Worm (Caenorhabditis elegans): ENCODE results near the gene skpo-1.

The skpo-1 gene

DNA sequence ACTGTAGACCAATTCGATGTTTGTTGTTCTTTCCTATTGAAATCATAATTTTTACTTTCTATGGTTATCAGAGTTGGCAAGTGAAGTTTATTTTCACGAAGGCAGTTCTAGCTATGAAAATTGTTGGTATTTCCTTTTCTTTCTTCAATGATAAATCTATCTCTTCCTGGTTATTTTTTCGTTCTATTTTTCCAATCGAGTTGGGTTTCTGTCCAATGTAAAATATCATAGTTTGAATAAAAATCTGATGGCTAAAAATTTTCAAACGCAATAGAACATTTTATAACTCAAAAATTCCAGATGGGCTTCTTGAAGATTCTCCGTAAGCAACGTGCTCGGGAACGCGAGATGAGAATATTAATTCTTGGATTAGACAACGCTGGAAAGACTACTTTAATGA, 39.4 kb upstream of the skpo-1 start, which contains the start of gene evl-20:
Gene evl-20 (plus strand): TSS at position 301 of the 400 bp plus-strand sequence.
- TF ChIP-seq pag-3 (tag; optimal IDR thresholded peaks at IDR 0.05; ENCODE audit: borderline replicate concordance) (no peak), che-1 (tag; optimal IDR thresholded peaks at IDR 0.05) (no peak)

DNA sequence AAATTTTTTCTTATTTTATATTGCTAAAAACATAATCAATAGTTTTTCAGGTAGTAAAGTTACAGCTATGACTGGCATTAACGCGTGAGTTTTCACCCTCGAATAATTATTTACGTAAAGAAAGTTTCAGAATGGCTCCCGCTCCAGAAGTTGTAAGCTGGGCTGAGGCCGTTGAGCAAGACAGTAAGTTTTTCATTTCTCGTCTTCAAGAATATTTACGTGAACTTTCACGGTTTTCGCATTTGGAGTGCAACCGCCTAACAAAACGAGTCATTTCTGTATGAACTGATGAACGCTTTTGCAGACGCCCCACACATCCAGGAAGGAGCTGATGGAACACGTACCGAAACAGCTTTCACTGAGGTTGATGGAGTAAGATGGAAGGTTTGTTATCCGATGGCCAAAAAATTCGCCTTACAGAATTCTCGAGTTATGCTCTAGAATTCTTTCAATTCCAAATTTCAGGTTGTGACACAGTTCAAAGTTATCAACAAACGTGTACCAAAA, 38.1 kb upstream of the skpo-1 start, which contains the start of gene eif-3.G:
Gene eif-3.G (plus strand): TSS at position 51 of the 507 bp plus-strand sequence.
- TF ChIP-seq gmeb-2 (tag; optimal IDR thresholded peaks at IDR 0.05) (no peak), pha-2 (tag; optimal IDR thresholded peaks at IDR 0.05) (no peak), pag-3 (tag; optimal IDR thresholded peaks at IDR 0.05; ENCODE audit: borderline replicate concordance) (no peak), fax-1 (tag; optimal IDR thresholded peaks at IDR 0.05) (no peak), che-1 (tag; optimal IDR thresholded peaks at IDR 0.05) (no peak), C08G9.2 (tag; optimal IDR thresholded peaks at IDR 0.05) (no peak), pat-9 (tag; optimal IDR thresholded peaks at IDR 0.05) (no peak), sox-2 (GFP tag; IDR thresholded peaks at IDR 0.05) (no peak), zip-5 (tag; optimal IDR thresholded peaks at IDR 0.05) (no peak), ref-2 (tag; optimal IDR thresholded peaks at IDR 0.05) (no peak), npax-4 (tag; optimal IDR thresholded peaks at IDR 0.05) (no peak), unc-86 (tag; optimal IDR thresholded peaks at IDR 0.05) (no peak), T23F11.4 (GFP tag; optimal IDR thresholded peaks at IDR 0.05) (no peak), F13H6.1 (tag; optimal IDR thresholded peaks at IDR 0.05) (no peak)

DNA sequence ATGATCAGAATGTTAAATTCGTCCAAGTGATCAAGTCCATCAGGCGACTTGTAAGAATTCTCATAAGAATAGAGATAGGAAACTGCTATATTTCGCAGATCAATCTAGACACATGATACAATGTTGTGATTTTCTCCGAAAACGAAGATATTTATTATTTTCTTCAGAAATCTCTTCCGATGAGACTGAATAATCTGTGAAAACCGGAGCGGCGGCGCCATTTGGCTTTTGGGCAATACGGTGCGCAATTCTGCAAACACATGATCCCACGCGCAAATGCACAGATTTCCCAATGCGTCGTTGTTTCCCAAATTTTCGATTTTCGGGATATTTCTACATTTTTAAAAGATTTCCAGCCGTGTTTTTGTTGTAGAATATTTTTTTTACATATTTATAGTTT, 37.5 kb upstream of the skpo-1 start:
- no peak for TF ChIP-seq pha-4 (tag; optimal IDR thresholded peaks at IDR 0.05)
- no peak for TF ChIP-seq fkh-6 (tag; optimal IDR thresholded peaks at IDR 0.05)
- TF ChIP-seq nfya-1 (tag; optimal IDR thresholded peaks at IDR 0.05) = peak; percentile 28
- no peak for TF ChIP-seq pqm-1 (tag; optimal IDR thresholded peaks at IDR 0.05)
- TF ChIP-seq ceh-19 (GFP tag; optimal IDR thresholded peaks at IDR 0.05) = no peak
- no peak for TF ChIP-seq lim-6 (tag; optimal IDR thresholded peaks at IDR 0.05)
- TF ChIP-seq unc-86 (tag; optimal IDR thresholded peaks at IDR 0.05) = peak; percentile 14
- no peak for TF ChIP-seq rnt-1 (tag; optimal IDR thresholded peaks at IDR 0.05)
- TF ChIP-seq ceh-9 (tag; optimal IDR thresholded peaks at IDR 0.05) = no peak
- no peak for TF ChIP-seq ceh-14 (tag; optimal IDR thresholded peaks at IDR 0.05)
- no peak for TF ChIP-seq ref-2 (tag; optimal IDR thresholded peaks at IDR 0.05)
- TF ChIP-seq ahr-1 (tag; optimal IDR thresholded peaks at IDR 0.05) = no peak
- TF ChIP-seq hlh-8 (tag; optimal IDR thresholded peaks at IDR 0.05) = no peak
- TF ChIP-seq unc-3 (GFP tag; conservative IDR thresholded peaks at IDR 0.05) = no peak
- TF ChIP-seq unc-3 (tag; optimal IDR thresholded peaks at IDR 0.05) = peak; percentile 10
- TF ChIP-seq tbx-7 (tag; optimal IDR thresholded peaks at IDR 0.05) = no peak
- no peak for TF ChIP-seq pros-1 (tag; optimal IDR thresholded peaks at IDR 0.05)
- no peak for TF ChIP-seq ceh-18 (tag; optimal IDR thresholded peaks at IDR 0.05)
- TF ChIP-seq tbx-2 (tag; optimal IDR thresholded peaks at IDR 0.05) = peak; percentile 14
- TF ChIP-seq elt-2 (tag; optimal IDR thresholded peaks at IDR 0.05) = peak; percentile 25
- no peak for TF ChIP-seq elt-4 (tag; optimal IDR thresholded peaks at IDR 0.05)
- TF ChIP-seq C38D4.7 (GFP tag; optimal IDR thresholded peaks at IDR 0.05) = no peak
- no peak for TF ChIP-seq ceh-34 (tag; optimal IDR thresholded peaks at IDR 0.05)
- TF ChIP-seq ets-4 (tag; optimal IDR thresholded peaks at IDR 0.05) = no peak
- no peak for TF ChIP-seq F13H6.1 (tag; optimal IDR thresholded peaks at IDR 0.05)
- no peak for TF ChIP-seq gmeb-2 (tag; optimal IDR thresholded peaks at IDR 0.05)
- no peak for TF ChIP-seq pat-9 (tag; optimal IDR thresholded peaks at IDR 0.05)
- no peak for TF ChIP-seq nhr-232 (tag; optimal IDR thresholded peaks at IDR 0.05)
- no peak for TF ChIP-seq ceh-24 (tag; optimal IDR thresholded peaks at IDR 0.05)
- no peak for TF ChIP-seq ama-1 (optimal IDR thresholded peaks at IDR 0.05)
- no peak for TF ChIP-seq hlh-13 (GFP tag; optimal IDR thresholded peaks at IDR 0.05)
- no peak for TF ChIP-seq fax-1 (tag; optimal IDR thresholded peaks at IDR 0.05)
- no peak for TF ChIP-seq pax-1 (tag; optimal IDR thresholded peaks at IDR 0.05)
- TF ChIP-seq ceh-6 (GFP tag; optimal IDR thresholded peaks at IDR 0.05) = no peak
- no peak for TF ChIP-seq hlh-6 (tag; optimal IDR thresholded peaks at IDR 0.05)
- no peak for TF ChIP-seq fkh-10 (GFP tag; optimal IDR thresholded peaks at IDR 0.05)
- TF ChIP-seq che-1 (tag; optimal IDR thresholded peaks at IDR 0.05) = no peak
- no peak for TF ChIP-seq K02D7.2 (tag; optimal IDR thresholded peaks at IDR 0.05)
- no peak for TF ChIP-seq ceh-45 (GFP tag; IDR thresholded peaks at IDR 0.05)
- TF ChIP-seq pha-2 (tag; optimal IDR thresholded peaks at IDR 0.05) = no peak
- TF ChIP-seq odd-2 (tag; optimal IDR thresholded peaks at IDR 0.05) = no peak
- no peak for TF ChIP-seq C08G9.2 (tag; optimal IDR thresholded peaks at IDR 0.05)
- TF ChIP-seq eyg-1 (tag; optimal IDR thresholded peaks at IDR 0.05) = no peak
